Worm (Caenorhabditis elegans) whole organism, young adult: ENCODE data around the gene slc-17.4.

Experiments used
- F57A8.1 ChIP-seq: fragments of 200-800 bp; sonication (Bioruptor generic); optimal IDR thresholded peaks from 2 replicates; lab custom pipeline; 2018; ENCODE audit warnings: mild to moderate bottlenecking, missing genetic modification characterization, moderate library complexity, missing compliant biosample characterization
- ama-1 ChIP-seq, 3 experiments: fragments of 150-350 bp in 1 of 3; sonication (generic microtip) in 2 of 3; optimal IDR thresholded peaks; 2 replicates each; lab custom pipeline; 2014 to 2018; ENCODE audit warnings: missing biosample characterization in 2 of 3, missing genetic modification characterization in 2 of 3, missing genetic modification reagents in 2 of 3
- hrde-1 ChIP-seq: sonication (generic microtip); optimal IDR thresholded peaks from 2 replicates; lab custom pipeline; 2016; ENCODE audit warnings: missing genetic modification characterization, mild to moderate bottlenecking, missing compliant biosample characterization, moderate library complexity, missing genotype, missing genetic modification reagents, borderline replicate concordance
- ztf-22 ChIP-seq: fragments of 200-800 bp; sonication (Bioruptor generic); optimal IDR thresholded peaks from 2 replicates; lab custom pipeline; 2018; ENCODE audit warnings: mild to moderate bottlenecking, missing genetic modification characterization, moderate library complexity, missing compliant biosample characterization

- TF ChIP-seq hrde-1 (tag; lab: Kevin White, UChicago) (no peak), F57A8.1 (no peak), ama-1 (optimal IDR thresholded peaks at IDR 0.05; lab: Kevin White, UChicago) (no peak), ama-1 (GFP tag; optimal IDR thresholded peaks at IDR 0.05; lab: Kevin White, UChicago) (no peak), ztf-22 (GFP tag; lab: Kevin White, UChicago) (no peak)
Observed at ce11 chrIV:17275281-17275680, 16.3 kb downstream of the slc-17.4 start, which contains the start of gene lhfp-4.
